Worm (Caenorhabditis elegans) whole organism, L2 larva: Measurements from ENCODE around the gene lgc-15.
A peak's percentile ranks its signal among the peaks of the same experiment; 100 is the strongest.

Experiments
- C34F6.9 ChIP-seq: fragments of 150-350 bp; optimal IDR thresholded peaks from 2 replicates; lab custom pipeline; 2014; ENCODE audit warnings: missing biosample characterization, missing genetic modification characterization
- R02D3.7 ChIP-seq: fragments of 150-350 bp; optimal IDR thresholded peaks from 2 replicates; lab custom pipeline; 2014; ENCODE audit warnings: missing biosample characterization, missing genetic modification characterization
- Y55F3AM.14 ChIP-seq: fragments of 200-800 bp; sonication (Bioruptor generic); optimal IDR thresholded peaks from 2 replicates; lab custom pipeline; 2018; ENCODE audit warnings: mild to moderate bottlenecking, missing genetic modification characterization, missing compliant biosample characterization
- ZK546.5 ChIP-seq: sonication (generic microtip); optimal IDR thresholded peaks from 2 replicates; lab custom pipeline; 2017; ENCODE audit warnings: missing biosample characterization, missing genetic modification characterization
- ama-1 ChIP-seq: fragments of 150-350 bp; optimal IDR thresholded peaks from 2 replicates; lab custom pipeline; 2018; ENCODE audit warnings: inconsistent platforms
- blmp-1 ChIP-seq: sonication (generic microtip); optimal IDR thresholded peaks from 2 replicates; lab custom pipeline; 2017; ENCODE audit warnings: missing genetic modification characterization, mild to moderate bottlenecking, missing compliant biosample characterization, antibody characterized with exemption, moderate library complexity; ENCODE audit not compliant: insufficient read depth
- ceh-16 ChIP-seq: fragments of 150-350 bp; optimal IDR thresholded peaks from 2 replicates; lab custom pipeline; 2014; ENCODE audit warnings: missing biosample characterization, missing genetic modification characterization
- crh-2 ChIP-seq: sonication (generic microtip); optimal IDR thresholded peaks from 2 replicates; lab custom pipeline; 2017; ENCODE audit warnings: missing biosample characterization, missing genetic modification characterization
- dmd-4 ChIP-seq: sonication (generic microtip); optimal IDR thresholded peaks from 2 replicates; lab custom pipeline; 2017; ENCODE audit warnings: missing biosample characterization, missing genetic modification characterization
- egl-27 ChIP-seq: sonication (generic microtip); optimal IDR thresholded peaks from 3 replicates; lab custom pipeline; 2017; ENCODE audit warnings: missing biosample characterization, missing genetic modification reagents, missing genetic modification characterization
- elt-1 ChIP-seq: fragments of 150-350 bp; optimal IDR thresholded peaks from 2 replicates; lab custom pipeline; 2014; ENCODE audit warnings: missing biosample characterization, missing genetic modification characterization
- elt-3 ChIP-seq: sonication (generic microtip); optimal IDR thresholded peaks from 2 replicates; lab custom pipeline; 2017; ENCODE audit warnings: missing biosample characterization, missing genetic modification characterization
- fos-1 ChIP-seq: fragments of 150-350 bp; optimal IDR thresholded peaks from 2 replicates; lab custom pipeline; 2014; ENCODE audit warnings: missing biosample characterization, missing genetic modification characterization
- gmeb-1 ChIP-seq: fragments of 150-350 bp; optimal IDR thresholded peaks from 2 replicates; lab custom pipeline; 2014; ENCODE audit warnings: missing biosample characterization, missing genetic modification characterization
- lin-11 ChIP-seq: fragments of 150-350 bp; sonication (generic microtip); optimal IDR thresholded peaks from 2 replicates; lab custom pipeline; 2014; ENCODE audit warnings: missing biosample characterization, missing genetic modification characterization, inconsistent platforms, mixed read lengths
- lin-13 ChIP-seq: fragments of 150-350 bp; optimal IDR thresholded peaks from 2 replicates; lab custom pipeline; 2014; ENCODE audit warnings: missing biosample characterization, missing genetic modification reagents, missing genetic modification characterization
- lin-39 ChIP-seq: fragments of 150-350 bp; optimal IDR thresholded peaks from 2 replicates; lab custom pipeline; 2014; ENCODE audit warnings: missing biosample characterization, missing genetic modification reagents, missing genetic modification characterization
- mab-5 ChIP-seq: fragments of 150-350 bp; optimal IDR thresholded peaks from 2 replicates; lab custom pipeline; 2014; ENCODE audit warnings: missing biosample characterization, missing genetic modification characterization
- mbf-1 ChIP-seq: sonication (generic microtip); optimal IDR thresholded peaks from 2 replicates; lab custom pipeline; 2017; ENCODE audit warnings: missing biosample characterization, missing genetic modification characterization
- nhr-10 ChIP-seq: sonication (generic microtip); optimal IDR thresholded peaks from 2 replicates; lab custom pipeline; 2017; ENCODE audit warnings: missing biosample characterization, missing genetic modification characterization
- nhr-11 ChIP-seq: fragments of 150-350 bp; optimal IDR thresholded peaks from 2 replicates; lab custom pipeline; 2014; ENCODE audit warnings: missing biosample characterization, missing genetic modification characterization
- nhr-12 ChIP-seq: fragments of 150-350 bp; optimal IDR thresholded peaks from 2 replicates; lab custom pipeline; 2014; ENCODE audit warnings: missing biosample characterization, missing genetic modification characterization
- nhr-129 ChIP-seq: fragments of 150-350 bp; optimal IDR thresholded peaks from 2 replicates; lab custom pipeline; 2014; ENCODE audit warnings: missing biosample characterization, missing genetic modification characterization
- nhr-21 ChIP-seq: fragments of 150-350 bp; optimal IDR thresholded peaks from 2 replicates; lab custom pipeline; 2014; ENCODE audit warnings: missing biosample characterization, missing genetic modification characterization
- nhr-23 ChIP-seq: fragments of 150-350 bp; optimal IDR thresholded peaks from 2 replicates; lab custom pipeline; 2014; ENCODE audit warnings: missing biosample characterization, missing genetic modification reagents, missing genetic modification characterization
- nhr-237 ChIP-seq: fragments of 150-350 bp; optimal IDR thresholded peaks from 2 replicates; lab custom pipeline; 2014; ENCODE audit warnings: missing biosample characterization, missing genetic modification characterization
- nhr-25 ChIP-seq: fragments of 150-350 bp; sonication (generic microtip); optimal IDR thresholded peaks from 3 replicates; lab custom pipeline; 2014; ENCODE audit warnings: missing biosample characterization, missing genetic modification characterization
- nhr-77 ChIP-seq: fragments of 150-350 bp; optimal IDR thresholded peaks from 2 replicates; lab custom pipeline; 2014; ENCODE audit warnings: missing biosample characterization, missing genetic modification characterization
- peb-1 ChIP-seq: fragments of 150-350 bp; optimal IDR thresholded peaks from 2 replicates; lab custom pipeline; 2014; ENCODE audit warnings: missing biosample characterization, missing genetic modification characterization
- sem-4 ChIP-seq: fragments of 150-350 bp; optimal IDR thresholded peaks from 2 replicates; lab custom pipeline; 2014; ENCODE audit warnings: missing biosample characterization, missing genetic modification reagents, missing genetic modification characterization
- skn-1 ChIP-seq: sonication (generic microtip); optimal IDR thresholded peaks from 2 replicates; lab custom pipeline; 2017; ENCODE audit warnings: missing biosample characterization, missing genetic modification characterization
- sma-9 ChIP-seq, 2 experiments: fragments of 150-350 bp in 1 of 2; sonication (generic microtip) in 1 of 2; optimal IDR thresholded peaks; 2 replicates each; lab custom pipeline; 2014 to 2016; ENCODE audit warnings: missing genetic modification characterization in 2 of 2, mild to moderate bottlenecking in 1 of 2, missing biosample characterization in 1 of 2, missing compliant biosample characterization in 1 of 2, missing genetic modification reagents in 1 of 2, moderate library complexity in 1 of 2
- snpc-4 ChIP-seq: fragments of 150-350 bp; optimal IDR thresholded peaks from 2 replicates; lab custom pipeline; 2014; ENCODE audit warnings: missing biosample characterization, missing genetic modification characterization
- unc-39 ChIP-seq: fragments of 150-350 bp; optimal IDR thresholded peaks from 2 replicates; lab custom pipeline; 2014; ENCODE audit warnings: missing biosample characterization, missing genetic modification characterization
- unc-55 ChIP-seq: fragments of 150-350 bp; sonication (generic microtip); optimal IDR thresholded peaks from 3 replicates; lab custom pipeline; 2014; ENCODE audit warnings: missing biosample characterization, missing genetic modification reagents, missing genetic modification characterization
- unc-62 ChIP-seq: fragments of 150-350 bp; optimal IDR thresholded peaks from 2 replicates; lab custom pipeline; 2014; ENCODE audit warnings: missing biosample characterization, missing genetic modification reagents, missing genetic modification characterization
- ztf-1 ChIP-seq: fragments of 200-800 bp; sonication (Bioruptor generic); conservative IDR thresholded peaks from 2 replicates; pipeline ENCODE4 v1.3.6; 2022; ENCODE audit warnings: missing genetic modification characterization, missing compliant biosample characterization
- ztf-11 ChIP-seq: sonication (generic microtip); optimal IDR thresholded peaks from 2 replicates; lab custom pipeline; 2017; ENCODE audit warnings: missing biosample characterization, missing genetic modification characterization
- ztf-4 ChIP-seq: fragments of 150-350 bp; optimal IDR thresholded peaks from 2 replicates; lab custom pipeline; 2014; ENCODE audit warnings: missing biosample characterization, missing genetic modification characterization

The lgc-15 gene

DNA sequence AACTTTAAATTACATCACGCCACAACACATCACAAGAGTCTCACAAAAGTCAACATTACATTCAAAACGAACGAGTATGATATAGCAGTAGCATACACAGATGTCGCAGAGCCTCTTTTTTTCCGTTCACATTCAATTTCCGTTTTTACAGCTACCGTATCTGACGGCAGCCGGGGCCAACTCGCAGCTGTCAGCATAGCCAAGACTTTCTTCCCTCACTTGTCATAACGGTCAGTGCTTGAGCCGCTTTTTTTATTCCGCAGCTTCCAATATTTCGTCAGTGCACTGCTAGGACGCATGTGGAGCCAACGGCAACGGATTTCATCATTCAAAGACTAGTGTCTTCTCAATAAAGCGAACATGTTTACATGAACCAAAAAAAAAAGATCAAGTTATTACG lies 20.1 kb upstream of the lgc-15 start:
- TF ChIP-seq nhr-237 (tag; lab: Kevin White, UChicago): no peak
- no peak for TF ChIP-seq R02D3.7
- peak; percentile 21 for TF ChIP-seq unc-55 (GFP tag; lab: Kevin White, UChicago)

DNA sequence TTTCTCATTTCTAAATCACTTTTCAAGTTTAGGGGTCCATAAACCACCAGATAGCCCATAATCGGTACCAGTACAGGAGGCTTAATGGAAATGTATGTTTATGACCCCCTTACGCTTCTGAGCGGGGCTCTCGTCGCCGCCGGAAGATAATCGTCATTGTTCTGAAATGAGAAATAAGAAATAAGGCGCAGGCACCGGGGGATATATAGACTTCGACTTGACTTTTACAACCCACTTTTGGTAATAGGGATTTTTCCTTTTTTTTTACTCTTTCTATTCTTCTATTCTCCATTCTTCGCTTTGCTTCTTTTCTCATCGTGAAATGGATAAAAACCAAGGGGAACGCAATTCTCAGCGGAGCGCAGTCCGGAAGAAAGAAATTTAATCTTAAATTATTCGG lies 18.9 kb upstream of the lgc-15 start:
- TF ChIP-seq gmeb-1 (tag; lab: Kevin White, UChicago) (no peak), elt-3 (tag; lab: Kevin White, UChicago) (no peak), mab-5 (tag; lab: Kevin White, UChicago) (no peak), nhr-237 (tag; lab: Kevin White, UChicago) (no peak), Y55F3AM.14 (GFP tag; lab: Kevin White, UChicago) (no peak), snpc-4 (tag; lab: Kevin White, UChicago) (no peak), dmd-4 (tag; lab: Kevin White, UChicago) (no peak), ztf-1 (no peak), nhr-25 (no peak), blmp-1 (tag; lab: Kevin White, UChicago) (no peak)

DNA sequence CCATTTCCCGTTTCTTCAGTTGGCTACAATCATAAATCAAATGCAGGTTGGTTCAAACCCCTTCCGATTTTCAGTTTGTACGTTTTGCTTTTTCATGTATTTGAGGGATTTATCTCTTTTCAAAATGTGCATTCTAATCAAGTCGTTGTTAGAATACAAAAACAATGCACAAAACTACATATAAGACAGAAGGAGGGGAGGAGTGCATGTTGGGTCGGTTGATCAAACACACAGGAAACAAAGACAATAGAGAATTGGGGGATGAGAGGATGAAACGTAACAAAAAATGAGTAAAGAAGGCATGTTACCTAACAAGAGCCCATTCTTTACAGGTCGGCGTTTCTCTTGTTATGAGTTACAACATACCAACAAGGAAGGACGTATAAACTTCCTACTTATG lies 16.1 kb upstream of the lgc-15 start:
- TF ChIP-seq fos-1 (tag; lab: Kevin White, UChicago) (no peak), blmp-1 (tag; lab: Kevin White, UChicago) (no peak), ztf-11 (tag; lab: Kevin White, UChicago) (no peak), nhr-77 (tag; lab: Kevin White, UChicago) (no peak), nhr-237 (tag; lab: Kevin White, UChicago) (no peak), ceh-16 (tag; lab: Kevin White, UChicago) (no peak), mab-5 (tag; lab: Kevin White, UChicago) (no peak), lin-11 (tag; lab: Kevin White, UChicago) (no peak), elt-1 (tag; lab: Kevin White, UChicago) (no peak), skn-1 (tag; lab: Kevin White, UChicago) (no peak), R02D3.7 (no peak), ztf-1 (no peak)

DNA sequence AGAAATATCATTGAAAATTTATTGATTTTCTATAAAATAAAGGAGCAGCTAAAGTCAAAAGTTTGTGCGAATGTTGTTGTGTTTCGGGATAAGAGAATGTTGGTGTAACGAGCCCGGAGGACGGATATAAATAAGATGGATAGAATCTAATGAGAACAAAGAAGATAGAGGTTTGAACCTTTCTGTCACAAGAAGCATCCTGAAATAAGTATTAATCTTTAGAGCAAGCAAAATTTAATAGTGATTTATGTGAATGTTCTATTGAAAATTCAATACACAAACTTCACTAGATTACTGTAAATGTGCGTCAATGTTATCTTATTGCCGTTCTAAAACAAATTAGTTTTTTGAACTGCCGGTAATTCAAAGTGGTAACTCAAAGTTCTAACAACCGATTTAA lies 10.4 kb upstream of the lgc-15 start, which contains the start of gene W03G11.3:
W03G11.3 (minus strand) TSS at position 101 of the 400 bp plus-strand sequence.
- TF ChIP-seq egl-27 (no peak), lin-39 (tag; lab: Kevin White, UChicago) (no peak), dmd-4 (tag; lab: Kevin White, UChicago) (no peak), nhr-10 (tag; lab: Kevin White, UChicago) (no peak), unc-39 (tag; lab: Kevin White, UChicago) (no peak), nhr-11 (no peak), crh-2 (tag; lab: Kevin White, UChicago) (no peak)

DNA sequence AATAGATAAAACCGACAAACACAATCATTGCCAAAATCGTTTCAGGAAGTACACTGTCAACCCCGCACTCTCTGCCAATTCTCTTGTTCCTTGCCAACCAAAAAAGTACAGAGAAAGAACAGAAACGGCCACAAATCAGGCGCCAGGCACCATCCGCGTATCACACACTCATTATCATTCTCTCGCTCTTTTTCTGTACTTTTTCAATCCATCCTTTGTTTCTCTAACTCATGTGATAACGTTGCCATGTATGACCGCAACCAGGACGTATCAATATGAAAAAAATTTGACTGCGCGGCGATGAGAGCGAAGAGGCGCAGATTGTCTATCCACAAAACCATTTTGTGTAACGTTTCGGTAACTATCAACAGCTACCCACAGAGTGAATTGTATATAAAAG lies 9.5 kb upstream of the lgc-15 start, which contains the start of gene col-181:
col-181 (plus strand) TSS at position 301 of the 400 bp plus-strand sequence.
- no peak for TF ChIP-seq skn-1 (tag; lab: Kevin White, UChicago)
- no peak for TF ChIP-seq lin-13 (GFP tag; lab: Kevin White, UChicago)
- no peak for TF ChIP-seq ama-1 (lab: Kevin White, UChicago)
- TF ChIP-seq mbf-1 (tag; lab: Kevin White, UChicago): no peak
- no peak for TF ChIP-seq peb-1 (tag; lab: Kevin White, UChicago)
- no peak for TF ChIP-seq nhr-129 (tag; lab: Kevin White, UChicago)
- TF ChIP-seq crh-2 (tag; lab: Kevin White, UChicago): no peak
- TF ChIP-seq unc-62 (GFP tag; lab: Kevin White, UChicago): no peak
- TF ChIP-seq lin-11 (tag; lab: Kevin White, UChicago): no peak
- no peak for TF ChIP-seq unc-39 (tag; lab: Kevin White, UChicago)
- TF ChIP-seq nhr-23 (tag; lab: Kevin White, UChicago): no peak
- no peak for TF ChIP-seq nhr-21 (tag; lab: Kevin White, UChicago)
- TF ChIP-seq nhr-25: no peak
- no peak for TF ChIP-seq dmd-4 (tag; lab: Kevin White, UChicago)
- TF ChIP-seq, all 48 proteins: peak for 0

DNA sequence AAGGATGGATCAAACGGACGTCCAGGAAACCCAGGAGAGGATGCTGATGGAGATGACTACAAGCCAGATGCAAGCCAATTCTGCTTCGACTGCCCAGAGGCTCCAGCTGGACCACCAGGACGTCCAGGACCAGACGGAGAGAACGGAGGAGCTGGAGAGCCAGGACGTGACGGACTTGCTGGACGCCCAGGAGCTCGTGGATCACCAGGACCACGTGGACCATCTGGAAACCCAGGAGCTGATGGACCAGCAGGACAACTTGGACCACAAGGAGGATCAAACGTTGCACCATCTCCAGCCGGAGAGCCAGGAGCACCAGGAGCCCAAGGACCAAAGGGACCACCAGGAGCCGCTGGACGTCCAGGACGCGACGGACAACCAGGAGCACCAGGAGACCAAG lies 8.7 kb upstream of the lgc-15 start:
- no peak for TF ChIP-seq nhr-25
- TF ChIP-seq sem-4 (tag; lab: Kevin White, UChicago): no peak
- TF ChIP-seq ZK546.5 (tag; lab: Kevin White, UChicago): no peak
- TF ChIP-seq lin-13 (GFP tag; lab: Kevin White, UChicago): no peak
- TF ChIP-seq unc-39 (tag; lab: Kevin White, UChicago): no peak
- TF ChIP-seq nhr-12 (tag; lab: Kevin White, UChicago): no peak
- TF ChIP-seq C34F6.9 (tag; lab: Kevin White, UChicago): no peak
- TF ChIP-seq ceh-16 (tag; lab: Kevin White, UChicago): no peak
- no peak for TF ChIP-seq blmp-1 (tag; lab: Kevin White, UChicago)
- no peak for TF ChIP-seq peb-1 (tag; lab: Kevin White, UChicago)
- TF ChIP-seq nhr-21 (tag; lab: Kevin White, UChicago): no peak
- TF ChIP-seq ama-1 (lab: Kevin White, UChicago): no peak
- no peak for TF ChIP-seq nhr-237 (tag; lab: Kevin White, UChicago)
- TF ChIP-seq crh-2 (tag; lab: Kevin White, UChicago): no peak
- TF ChIP-seq ztf-4 (tag; lab: Kevin White, UChicago): no peak
- TF ChIP-seq R02D3.7: no peak
- TF ChIP-seq elt-3 (tag; lab: Kevin White, UChicago): no peak
- TF ChIP-seq sma-9 (GFP tag; optimal IDR thresholded peaks at IDR 0.05; lab: Kevin White, UChicago): no peak
- no peak for TF ChIP-seq sma-9 (tag; optimal IDR thresholded peaks at IDR 0.05; lab: Kevin White, UChicago)
